Worm (Caenorhabditis elegans): Measurements from ENCODE around the gene disl-2.

ce11 chrIII:5479493-5480167 lies 36.7 kb downstream of the disl-2 start:
- TF ChIP-seq hmbx-1 (tag; optimal IDR thresholded peaks at IDR 0.05) (no peak), ama-1 (optimal IDR thresholded peaks at IDR 0.05) (no peak), ceh-36 (tag; optimal IDR thresholded peaks at IDR 0.05) (no peak), flt-1 (GFP tag; IDR thresholded peaks at IDR 0.05) (no peak)
